Worm (Caenorhabditis elegans) whole organism, L3 larva: ENCODE measurements around the gene sre-45.

Source experiments
- egl-5 ChIP-seq: fragments of 150-350 bp; optimal IDR thresholded peaks from 2 replicates; lab custom pipeline; 2017; ENCODE audit warnings: missing biosample characterization, missing genetic modification reagents, missing genetic modification characterization, inconsistent platforms
- nfya-1 ChIP-seq: sonication (generic microtip); optimal IDR thresholded peaks from 2 replicates; lab custom pipeline; 2017; ENCODE audit warnings: missing genetic modification characterization, mild to moderate bottlenecking, missing compliant biosample characterization, antibody characterized with exemption, moderate library complexity; ENCODE audit not compliant: insufficient read depth
- unc-62 ChIP-seq: fragments of 150-350 bp; sonication (generic microtip); optimal IDR thresholded peaks from 4 replicates; lab custom pipeline; 2014; ENCODE audit warnings: missing biosample characterization, missing genetic modification reagents, missing genetic modification characterization

- TF ChIP-seq unc-62 (GFP tag; lab: Kevin White, UChicago) (no peak), egl-5 (tag; lab: Kevin White, UChicago) (no peak), nfya-1 (tag; lab: Kevin White, UChicago) (no peak)
Observed at ce11 chrII:13515813-13516212, 1.9 kb upstream of the sre-45 start.
